Worm (Caenorhabditis elegans): Measurements from ENCODE around the gene T01B7.9.

ce11 chrII:8751042-8751441 is 24.4 kb upstream of the T01B7.9 start:
- no peak for TF ChIP-seq nhr-41 (GFP tag; IDR thresholded peaks at IDR 0.05)
- TF ChIP-seq fkh-10 (GFP tag; optimal IDR thresholded peaks at IDR 0.05): no peak
- no peak for TF ChIP-seq ceh-82 (tag; optimal IDR thresholded peaks at IDR 0.05)
- TF ChIP-seq lsy-2 (tag; optimal IDR thresholded peaks at IDR 0.05): no peak
- TF ChIP-seq nhr-10 (tag; optimal IDR thresholded peaks at IDR 0.05): no peak
- no peak for TF ChIP-seq aly-2 (tag; optimal IDR thresholded peaks at IDR 0.05)
- TF ChIP-seq mdt-29 (GFP tag; IDR thresholded peaks at IDR 0.05): no peak
- TF ChIP-seq snpc-4 (tag; optimal IDR thresholded peaks at IDR 0.05): no peak
- TF ChIP-seq nhr-237 (tag; optimal IDR thresholded peaks at IDR 0.05): no peak
- no peak for TF ChIP-seq nhr-77 (tag; optimal IDR thresholded peaks at IDR 0.05)
- TF ChIP-seq arid-1 (GFP tag; conservative IDR thresholded peaks at IDR 0.05): no peak
- TF ChIP-seq ceh-62 (tag; optimal IDR thresholded peaks at IDR 0.05): no peak
- no peak for TF ChIP-seq zag-1 (tag; optimal IDR thresholded peaks at IDR 0.05)

Measured in whole organism, L4 larva.